Fruit fly (Drosophila melanogaster) whole organism: ENCODE data around the gene CG3226.

ENCODE experiments used
- CG8478 ChIP-seq: fragments of >200 bp; optimal IDR thresholded peaks from 2 replicates; lab custom pipeline; 2018; ENCODE audit warnings: inconsistent platforms
- EcR ChIP-seq, 2 experiments: fragments of >200 bp; optimal IDR thresholded peaks; 2 replicates each; lab custom pipeline; 2017; ENCODE audit warnings: missing biosample characterization in 2 of 2, missing genetic modification characterization in 2 of 2, missing genetic modification reagents in 2 of 2
- psq ChIP-seq: fragments of >200 bp; optimal IDR thresholded peaks from 2 replicates; lab custom pipeline; 2017

DNA sequence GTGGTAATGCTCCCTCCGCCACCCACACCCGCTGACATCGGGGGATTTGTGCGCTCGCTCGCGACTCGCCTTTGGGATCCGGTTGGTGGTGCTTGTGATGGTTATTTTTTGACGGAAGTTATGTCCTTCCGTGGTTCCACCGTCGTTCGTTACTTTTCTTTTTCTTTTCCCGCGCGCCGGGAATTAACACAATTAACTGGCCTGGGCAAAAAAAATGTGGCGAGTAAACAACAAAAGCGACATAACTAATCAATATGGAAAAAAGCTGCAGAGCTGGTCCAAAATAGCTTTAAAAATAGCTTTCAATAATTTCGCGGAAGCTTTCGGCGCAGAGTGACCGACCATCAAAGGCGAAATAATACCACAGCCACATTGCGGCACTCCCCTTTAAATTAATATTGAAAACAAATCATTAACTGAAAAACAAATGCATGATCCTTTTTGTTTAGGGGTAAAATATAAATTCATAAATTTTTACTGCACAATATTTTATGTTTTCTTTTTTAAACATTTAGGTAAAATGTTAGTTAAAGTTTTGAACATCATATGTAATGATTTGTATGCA is 44.3 kb upstream of the CG3226 start, which contains the start of gene CG14440:
- TF ChIP-seq CG8478 (lab: Kevin White, UChicago) (no peak), psq (lab: Kevin White, UChicago) (no peak), EcR (GFP tag; optimal IDR thresholded peaks at IDR 0.05; lab: Kevin White, UChicago) (no peak)
